Worm (Caenorhabditis elegans): ENCODE measurements around the gene D1053.2.

The D1053.2 gene

DNA sequence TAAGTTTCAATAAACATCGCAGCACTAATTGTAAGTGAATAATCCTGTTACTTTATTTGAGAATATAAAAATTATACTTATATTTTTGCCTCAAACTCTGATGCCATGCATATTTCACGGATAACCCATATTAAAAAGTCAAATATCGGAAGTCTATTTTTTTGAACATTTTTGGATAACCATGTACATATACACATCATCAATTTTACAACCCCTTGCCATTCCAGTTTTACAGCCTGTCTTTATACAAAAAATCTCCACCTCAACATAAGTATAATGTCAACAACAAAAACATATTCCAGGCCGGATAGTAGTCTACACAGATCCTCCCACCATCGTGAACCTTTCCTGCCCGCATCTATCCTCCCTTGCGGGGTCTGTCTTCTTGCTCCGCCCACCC lies 43.7 kb upstream of the D1053.2 start, which contains the start of gene hnd-1:
Gene hnd-1 (plus strand): TSS at position 301 of the 400 bp plus-strand sequence.
- TF ChIP-seq unc-86 (tag; optimal IDR thresholded peaks at IDR 0.05) = no peak
- TF ChIP-seq K02D7.2 (tag; optimal IDR thresholded peaks at IDR 0.05) = no peak
- no peak for TF ChIP-seq pros-1 (tag; optimal IDR thresholded peaks at IDR 0.05)
- no peak for TF ChIP-seq hlh-6 (tag; optimal IDR thresholded peaks at IDR 0.05)
- TF ChIP-seq sox-2 (GFP tag; IDR thresholded peaks at IDR 0.05) = no peak
- TF ChIP-seq pat-9 (tag; optimal IDR thresholded peaks at IDR 0.05) = no peak
- TF ChIP-seq ceh-34 (tag; optimal IDR thresholded peaks at IDR 0.05) = no peak
- TF ChIP-seq tbx-7 (tag; optimal IDR thresholded peaks at IDR 0.05) = no peak
- no peak for TF ChIP-seq fax-1 (tag; optimal IDR thresholded peaks at IDR 0.05)
- TF ChIP-seq sdc-2 (tag; optimal IDR thresholded peaks at IDR 0.05) = no peak
- TF ChIP-seq hlh-8 (tag; optimal IDR thresholded peaks at IDR 0.05) = no peak
- TF ChIP-seq ceh-19 (GFP tag; optimal IDR thresholded peaks at IDR 0.05) = no peak
- no peak for TF ChIP-seq ets-4 (tag; optimal IDR thresholded peaks at IDR 0.05)
- no peak for TF ChIP-seq pqm-1 (tag; optimal IDR thresholded peaks at IDR 0.05)
- no peak for TF ChIP-seq fkh-6 (tag; optimal IDR thresholded peaks at IDR 0.05)
- no peak for TF ChIP-seq ztf-16 (tag; optimal IDR thresholded peaks at IDR 0.05)

DNA sequence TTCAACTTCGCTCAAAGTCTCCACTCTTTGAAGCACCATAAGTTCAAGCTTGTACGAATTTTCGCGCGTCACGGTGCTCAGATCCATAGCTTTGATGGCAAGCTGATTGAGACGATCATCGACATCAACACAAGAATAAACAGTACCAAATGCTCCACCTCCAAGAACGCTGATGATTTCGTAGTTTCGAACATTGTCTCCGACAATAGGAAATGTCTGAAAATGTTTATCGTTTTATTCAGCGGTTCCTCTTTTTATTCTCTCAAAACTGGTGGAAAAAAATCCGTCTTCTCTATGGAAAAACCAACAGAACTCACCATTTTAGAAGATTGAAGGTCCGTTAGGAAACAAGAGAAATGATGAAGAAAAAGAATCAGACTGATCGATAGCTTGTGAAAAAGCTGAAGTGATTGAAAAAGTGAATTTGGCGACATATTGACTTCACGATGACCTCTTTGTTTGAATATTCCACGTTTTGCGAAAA lies 40.1 kb upstream of the D1053.2 start, which contains the start of gene C44C10.7:
Gene C44C10.7 (minus strand): TSS at position 434 of the 484 bp plus-strand sequence.
- no peak for TF ChIP-seq ceh-24 (tag; optimal IDR thresholded peaks at IDR 0.05)
- TF ChIP-seq ceh-14 (tag; optimal IDR thresholded peaks at IDR 0.05) = no peak
- TF ChIP-seq ahr-1 (tag; optimal IDR thresholded peaks at IDR 0.05) = no peak
- TF ChIP-seq ceh-31 (tag; optimal IDR thresholded peaks at IDR 0.05) = no peak
- no peak for TF ChIP-seq pros-1 (tag; optimal IDR thresholded peaks at IDR 0.05)
- TF ChIP-seq unc-55 (GFP tag; optimal IDR thresholded peaks at IDR 0.05) = no peak
- TF ChIP-seq ceh-22 (tag; optimal IDR thresholded peaks at IDR 0.05) = no peak
- no peak for TF ChIP-seq hlh-6 (tag; optimal IDR thresholded peaks at IDR 0.05)
- no peak for TF ChIP-seq ttx-3 (tag; optimal IDR thresholded peaks at IDR 0.05)
- no peak for TF ChIP-seq dve-1 (tag; optimal IDR thresholded peaks at IDR 0.05)
- TF ChIP-seq elt-2 (tag; optimal IDR thresholded peaks at IDR 0.05) = no peak
- TF ChIP-seq F13H6.1 (tag; optimal IDR thresholded peaks at IDR 0.05) = no peak
- TF ChIP-seq sdc-2 (tag; optimal IDR thresholded peaks at IDR 0.05) = no peak
- no peak for TF ChIP-seq madf-2 (tag; optimal IDR thresholded peaks at IDR 0.05)
- TF ChIP-seq pha-2 (tag; optimal IDR thresholded peaks at IDR 0.05) = no peak
- TF ChIP-seq tbx-7 (tag; optimal IDR thresholded peaks at IDR 0.05) = no peak

DNA sequence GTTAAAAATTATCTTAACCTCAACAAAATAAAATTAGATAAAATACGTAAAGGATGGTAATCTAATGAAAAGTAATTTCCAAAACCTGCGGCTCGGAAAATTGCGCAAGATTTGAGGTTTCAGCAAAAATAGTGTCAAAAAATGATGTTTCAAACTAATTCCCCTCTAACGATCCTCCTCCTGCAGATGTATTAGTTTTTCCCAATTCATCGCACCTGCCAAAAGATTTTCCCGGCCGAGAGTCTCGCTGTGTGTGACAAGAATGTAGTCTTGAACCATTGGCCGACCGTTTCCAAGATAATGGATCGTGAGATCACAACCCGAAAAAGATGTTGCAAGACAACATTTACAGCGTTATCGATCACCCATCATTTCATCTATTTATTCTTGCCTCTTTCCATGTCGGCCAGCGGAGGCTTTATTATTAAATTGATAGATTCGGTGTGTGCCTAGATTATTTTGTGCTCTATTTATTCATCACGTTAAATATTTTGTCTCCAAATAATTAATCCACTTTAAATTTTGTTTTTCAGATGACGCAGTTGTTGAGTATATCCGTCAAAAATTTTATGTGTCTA lies 37.8 kb upstream of the D1053.2 start, which contains the start of the genes C44C10.10 and C44C10.5:
Gene C44C10.10 (plus strand): TSS at position 301 of the 578 bp plus-strand sequence.
Gene C44C10.5 (plus strand): TSS at position 528 of the 578 bp plus-strand sequence.
- TF ChIP-seq pha-4 (tag; optimal IDR thresholded peaks at IDR 0.05) = no peak
- no peak for TF ChIP-seq ceh-48 (tag; optimal IDR thresholded peaks at IDR 0.05)
- no peak for TF ChIP-seq ceh-18 (tag; optimal IDR thresholded peaks at IDR 0.05)

DNA sequence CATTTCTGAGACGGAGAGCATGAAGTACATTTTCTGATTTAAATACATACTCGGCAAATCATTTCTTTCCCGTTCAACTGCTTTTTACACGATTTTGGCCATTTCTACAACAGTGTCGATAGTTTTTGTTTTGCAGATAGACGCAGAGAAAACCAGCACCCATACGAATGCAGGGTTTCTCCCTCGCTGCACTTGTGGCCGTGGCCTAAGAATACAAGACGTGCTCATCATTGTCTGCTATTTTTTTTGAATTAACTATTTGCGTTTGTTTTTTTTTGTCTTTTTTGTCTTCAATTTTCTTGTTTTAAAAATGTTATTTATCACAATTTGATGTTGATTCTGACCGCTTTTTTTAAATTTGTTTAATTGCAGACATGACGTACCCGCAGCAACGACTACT lies 34.9 kb upstream of the D1053.2 start, which contains the start of gene smcl-1:
Gene smcl-1 (plus strand): TSS at position 373 of the 400 bp plus-strand sequence.
- TF ChIP-seq C08G9.2 (tag; optimal IDR thresholded peaks at IDR 0.05) (peak; percentile 42), nfya-1 (tag; optimal IDR thresholded peaks at IDR 0.05) (peak; percentile 41), ets-4 (tag; optimal IDR thresholded peaks at IDR 0.05) (peak; percentile 42), unc-42 (tag; optimal IDR thresholded peaks at IDR 0.05) (no peak), tbx-2 (tag; optimal IDR thresholded peaks at IDR 0.05) (peak; percentile 57), ceh-2 (tag; optimal IDR thresholded peaks at IDR 0.05) (peak; percentile 56), sdc-2 (tag; optimal IDR thresholded peaks at IDR 0.05) (peak; percentile 3), ceh-31 (tag; optimal IDR thresholded peaks at IDR 0.05) (peak; percentile 74), hlh-8 (tag; optimal IDR thresholded peaks at IDR 0.05) (no peak)
